Worm (Caenorhabditis elegans) whole organism, late embryonic: ENCODE measurements around the gene D2023.6.

Experiments
- C08G9.2 ChIP-seq: sonication (generic microtip); optimal IDR thresholded peaks from 2 replicates; lab custom pipeline; 2016; ENCODE audit warnings: mild to moderate bottlenecking, missing genetic modification characterization, moderate library complexity, missing compliant biosample characterization
- C38D4.7 ChIP-seq: fragments of 200-800 bp; sonication (Bioruptor generic); optimal IDR thresholded peaks from 2 replicates; lab custom pipeline; 2018; ENCODE audit warnings: mild to moderate bottlenecking, missing genetic modification characterization, moderate library complexity, missing compliant biosample characterization
- K02D7.2 ChIP-seq: sonication (generic microtip); optimal IDR thresholded peaks from 2 replicates; lab custom pipeline; 2017; ENCODE audit warnings: mild to moderate bottlenecking, missing genetic modification characterization, missing compliant biosample characterization
- K09A11.1 ChIP-seq: sonication (generic microtip); optimal IDR thresholded peaks from 2 replicates; lab custom pipeline; 2017; ENCODE audit warnings: antibody characterized with exemption, mild to moderate bottlenecking, missing genetic modification characterization, missing compliant biosample characterization; ENCODE audit not compliant: insufficient read depth
- ama-1 ChIP-seq: fragments of 150-350 bp; optimal IDR thresholded peaks from 2 replicates; lab custom pipeline; 2014
- ceh-18 ChIP-seq: sonication (generic microtip); optimal IDR thresholded peaks from 2 replicates; lab custom pipeline; 2016; ENCODE audit warnings: missing genetic modification characterization, missing compliant biosample characterization
- ceh-2 ChIP-seq: sonication (generic microtip); optimal IDR thresholded peaks from 2 replicates; lab custom pipeline; 2016; ENCODE audit warnings: missing genotype, missing genetic modification characterization, missing compliant biosample characterization
- ceh-22 ChIP-seq: sonication (generic microtip); optimal IDR thresholded peaks from 2 replicates; lab custom pipeline; 2017; ENCODE audit warnings: missing biosample characterization, missing genetic modification characterization
- ceh-24 ChIP-seq: sonication (generic microtip); optimal IDR thresholded peaks from 2 replicates; lab custom pipeline; 2016; ENCODE audit warnings: mild to moderate bottlenecking, missing genetic modification characterization, missing compliant biosample characterization
- ceh-31 ChIP-seq: sonication (generic microtip); optimal IDR thresholded peaks from 2 replicates; lab custom pipeline; 2016; ENCODE audit warnings: missing genetic modification characterization, missing compliant biosample characterization
- ceh-34 ChIP-seq: sonication (generic microtip); optimal IDR thresholded peaks from 2 replicates; lab custom pipeline; 2016; ENCODE audit warnings: mild to moderate bottlenecking, missing genetic modification characterization, missing compliant biosample characterization
- ceh-45 ChIP-seq: fragments of 200-800 bp; sonication (Bioruptor generic); IDR thresholded peaks from 2 replicates; pipeline ENCODE4 v1.3.6; 2022; ENCODE audit warnings: missing genetic modification reagents, missing genetic modification characterization, missing compliant biosample characterization
- ceh-48 ChIP-seq: sonication (generic microtip); optimal IDR thresholded peaks from 2 replicates; lab custom pipeline; 2016; ENCODE audit warnings: missing genetic modification characterization, inconsistent platforms, missing compliant biosample characterization
- ceh-9 ChIP-seq: sonication (generic microtip); optimal IDR thresholded peaks from 2 replicates; lab custom pipeline; 2016; ENCODE audit warnings: mild to moderate bottlenecking, missing genetic modification characterization, inconsistent platforms, missing compliant biosample characterization
- dmd-4 ChIP-seq: sonication (generic microtip); optimal IDR thresholded peaks from 2 replicates; lab custom pipeline; 2016; ENCODE audit warnings: borderline replicate concordance, missing genetic modification characterization, missing compliant biosample characterization
- elt-2 ChIP-seq: sonication (generic microtip); optimal IDR thresholded peaks from 2 replicates; lab custom pipeline; 2016; ENCODE audit warnings: missing genetic modification reagents, missing genetic modification characterization, missing compliant biosample characterization
- eyg-1 ChIP-seq: sonication (generic microtip); optimal IDR thresholded peaks from 2 replicates; lab custom pipeline; 2016; ENCODE audit warnings: missing genotype, missing genetic modification characterization, missing compliant biosample characterization
- fax-1 ChIP-seq: sonication (generic microtip); optimal IDR thresholded peaks from 2 replicates; lab custom pipeline; 2016; ENCODE audit warnings: missing genotype, missing genetic modification characterization, missing compliant biosample characterization
- fkh-10 ChIP-seq: fragments of 150-350 bp; optimal IDR thresholded peaks from 2 replicates; lab custom pipeline; 2014; ENCODE audit warnings: missing biosample characterization, missing genetic modification reagents, missing genetic modification characterization
- fkh-6 ChIP-seq: sonication (generic microtip); optimal IDR thresholded peaks from 2 replicates; lab custom pipeline; 2016; ENCODE audit warnings: missing genetic modification characterization, missing compliant biosample characterization
- gmeb-2 ChIP-seq: sonication (generic microtip); optimal IDR thresholded peaks from 2 replicates; lab custom pipeline; 2016; ENCODE audit warnings: missing genetic modification characterization, inconsistent platforms, missing compliant biosample characterization
- hlh-13 ChIP-seq: fragments of 200-800 bp; sonication (Bioruptor generic); optimal IDR thresholded peaks from 2 replicates; lab custom pipeline; 2018; ENCODE audit warnings: mild to moderate bottlenecking, missing genetic modification characterization, missing compliant biosample characterization
- hlh-30 ChIP-seq: sonication (generic microtip); optimal IDR thresholded peaks from 2 replicates; lab custom pipeline; 2017; ENCODE audit warnings: antibody characterized with exemption, missing genetic modification characterization, missing compliant biosample characterization; ENCODE audit not compliant: insufficient read depth
- lin-11 ChIP-seq: fragments of 200-800 bp; sonication (Bioruptor generic); optimal IDR thresholded peaks from 2 replicates; lab custom pipeline; 2018; ENCODE audit warnings: mild to moderate bottlenecking, missing genetic modification characterization, missing compliant biosample characterization
- mec-3 ChIP-seq: sonication (generic microtip); optimal IDR thresholded peaks from 2 replicates; lab custom pipeline; 2016; ENCODE audit warnings: borderline replicate concordance, missing genetic modification characterization, missing compliant biosample characterization
- nfya-1 ChIP-seq: sonication (generic microtip); optimal IDR thresholded peaks from 2 replicates; lab custom pipeline; 2017; ENCODE audit warnings: missing genetic modification characterization, mild to moderate bottlenecking, missing compliant biosample characterization, antibody characterized with exemption, moderate library complexity
- nhr-11 ChIP-seq: fragments of 150-350 bp; optimal IDR thresholded peaks from 2 replicates; lab custom pipeline; 2014; ENCODE audit warnings: missing biosample characterization, missing genetic modification characterization
- nhr-232 ChIP-seq: sonication (generic microtip); optimal IDR thresholded peaks from 2 replicates; lab custom pipeline; 2016; ENCODE audit warnings: missing genetic modification characterization, missing compliant biosample characterization
- pag-3 ChIP-seq: sonication (generic microtip); optimal IDR thresholded peaks from 2 replicates; lab custom pipeline; 2016; ENCODE audit warnings: missing compliant biosample characterization, missing genetic modification characterization, borderline replicate concordance
- pat-9 ChIP-seq: fragments of 200-800 bp; sonication (Bioruptor generic); optimal IDR thresholded peaks from 2 replicates; lab custom pipeline; 2018; ENCODE audit warnings: mild to moderate bottlenecking, missing genetic modification characterization, moderate library complexity, missing compliant biosample characterization
- pax-1 ChIP-seq: fragments of 150-350 bp; optimal IDR thresholded peaks from 2 replicates; lab custom pipeline; 2014; ENCODE audit warnings: missing biosample characterization, missing genetic modification characterization
- pros-1 ChIP-seq: fragments of 150-350 bp; optimal IDR thresholded peaks from 2 replicates; lab custom pipeline; 2014; ENCODE audit warnings: missing biosample characterization, missing genetic modification reagents, missing genetic modification characterization
- ref-2 ChIP-seq: sonication (generic microtip); optimal IDR thresholded peaks from 2 replicates; lab custom pipeline; 2016; ENCODE audit warnings: missing genetic modification characterization, missing compliant biosample characterization
- sox-2 ChIP-seq: fragments of 200-800 bp; sonication (Bioruptor generic); IDR thresholded peaks from 2 replicates; pipeline ENCODE4 v1.3.6; 2022; ENCODE audit warnings: missing genetic modification reagents, missing genetic modification characterization, missing compliant biosample characterization
- sox-4 ChIP-seq: sonication (generic microtip); optimal IDR thresholded peaks from 2 replicates; lab custom pipeline; 2017; ENCODE audit warnings: mild to moderate bottlenecking, missing genetic modification characterization, inconsistent platforms, missing compliant biosample characterization
- ttx-3 ChIP-seq: sonication (generic microtip); optimal IDR thresholded peaks from 2 replicates; lab custom pipeline; 2016; ENCODE audit warnings: missing genetic modification reagents, missing genetic modification characterization, missing compliant biosample characterization
- unc-42 ChIP-seq: sonication (generic microtip); optimal IDR thresholded peaks from 2 replicates; lab custom pipeline; 2016; ENCODE audit warnings: missing genotype, missing genetic modification characterization, missing compliant biosample characterization
- unc-55 ChIP-seq: sonication (generic microtip); optimal IDR thresholded peaks from 2 replicates; lab custom pipeline; 2017; ENCODE audit warnings: missing biosample characterization, missing genetic modification reagents, missing genetic modification characterization
- unc-86 ChIP-seq: sonication (generic microtip); optimal IDR thresholded peaks from 2 replicates; lab custom pipeline; 2016; ENCODE audit warnings: missing genetic modification characterization, missing compliant biosample characterization
- ztf-16 ChIP-seq: sonication (generic microtip); optimal IDR thresholded peaks from 2 replicates; lab custom pipeline; 2017; ENCODE audit warnings: missing genetic modification characterization, missing compliant biosample characterization

Gene D2023.6

ce11 chrV:11825662-11826061, 1.5 kb upstream of the D2023.6 start, which contains the start of gene D2023.4:
D2023.4 (minus strand) TSS chrV:11825762.
- TF ChIP-seq hlh-30 = no peak
- TF ChIP-seq K09A11.1 (tag; lab: Kevin White, UChicago) = no peak
- TF ChIP-seq ama-1 = no peak
- no peak for TF ChIP-seq ceh-48
- TF ChIP-seq gmeb-2 = no peak
- no peak for TF ChIP-seq ceh-31
- TF ChIP-seq C08G9.2 (tag; lab: Kevin White, UChicago) = no peak
- TF ChIP-seq nhr-232 (tag; lab: Kevin White, UChicago) = no peak
- no peak for TF ChIP-seq ceh-2 (tag; lab: Kevin White, UChicago)

ce11 chrV:11829282-11829681, 2.1 kb downstream of the D2023.6 start, which contains the start of gene col-158:
col-158 (plus strand) TSS chrV:11829582.
- TF ChIP-seq gmeb-2 = no peak
- TF ChIP-seq fax-1 (tag; lab: Kevin White, UChicago) = no peak
- TF ChIP-seq unc-55 (GFP tag; lab: Kevin White, UChicago) = no peak
- no peak for TF ChIP-seq nfya-1

- no peak for TF ChIP-seq nfya-1
- no peak for TF ChIP-seq C38D4.7
- no peak for TF ChIP-seq pax-1 (tag; lab: Kevin White, UChicago)
- no peak for TF ChIP-seq ztf-16
- no peak for TF ChIP-seq K09A11.1 (tag; lab: Kevin White, UChicago)
- TF ChIP-seq nhr-11 (tag; lab: Kevin White, UChicago) = no peak
- TF ChIP-seq lin-11 = no peak
- TF ChIP-seq ceh-9 (tag; lab: Kevin White, UChicago) = no peak
- no peak for TF ChIP-seq unc-42 (tag; lab: Kevin White, UChicago)
- no peak for TF ChIP-seq mec-3 (tag; lab: Kevin White, UChicago)
- no peak for TF ChIP-seq hlh-30
- no peak for TF ChIP-seq pag-3
- no peak for TF ChIP-seq ceh-45
- no peak for TF ChIP-seq K02D7.2 (tag; lab: Kevin White, UChicago)
- TF ChIP-seq fkh-6 = no peak
- TF ChIP-seq ceh-48 = no peak
- no peak for TF ChIP-seq ceh-34 (tag; lab: Kevin White, UChicago)
- TF ChIP-seq pat-9 (tag; lab: Kevin White, UChicago) = no peak
- TF ChIP-seq unc-55 (GFP tag; lab: Kevin White, UChicago) = no peak
These were observed 6.2 kb downstream of the D2023.6 start, which contains the start of gene pho-8 for ce11 chrV:11833319-11833718. pho-8 (plus strand) TSS chrV:11833619.

DNA sequence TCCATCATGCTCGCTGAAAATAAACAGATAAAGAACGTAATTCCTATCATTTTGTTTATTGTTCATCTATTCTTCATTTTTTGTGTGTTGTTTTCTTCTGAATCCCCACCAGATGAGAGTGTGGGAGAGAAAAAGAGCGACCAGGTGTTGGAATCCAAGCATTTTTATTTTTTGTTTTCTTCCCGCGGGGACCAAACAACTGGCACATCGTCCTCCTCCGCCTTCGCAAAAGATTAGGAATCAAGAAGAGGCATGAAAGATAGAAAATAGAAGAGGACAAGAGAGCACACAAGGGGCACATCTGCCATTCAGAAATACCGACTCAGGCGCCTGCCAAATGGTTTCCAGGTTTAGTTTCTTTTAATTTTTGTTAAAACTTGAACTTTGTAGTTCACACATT, 8.9 kb downstream of the D2023.6 start, which contains the start of gene R13H4.2:
R13H4.2 (plus strand) TSS at position 319 of the 400 bp plus-strand sequence.
- TF ChIP-seq K02D7.2 (tag; lab: Kevin White, UChicago) = no peak
- no peak for TF ChIP-seq sox-2
- TF ChIP-seq ceh-9 (tag; lab: Kevin White, UChicago) = no peak
- no peak for TF ChIP-seq unc-55 (GFP tag; lab: Kevin White, UChicago)
- TF ChIP-seq ceh-18 (tag; lab: Kevin White, UChicago) = peak; percentile 55
- no peak for TF ChIP-seq fkh-10

ce11 chrV:11839220-11839619, 12.1 kb downstream of the D2023.6 start, which contains the start of gene idpb-5:
idpb-5 (plus strand) TSS chrV:11839520.
- TF ChIP-seq unc-42 (tag; lab: Kevin White, UChicago) (no peak), ceh-2 (tag; lab: Kevin White, UChicago) (no peak), dmd-4 (tag; lab: Kevin White, UChicago) (no peak), ceh-22 (tag; lab: Kevin White, UChicago) (no peak), eyg-1 (no peak), pros-1 (tag; lab: Kevin White, UChicago) (no peak), ceh-48 (no peak), ttx-3 (tag; lab: Kevin White, UChicago) (no peak), nfya-1 (no peak), nhr-232 (tag; lab: Kevin White, UChicago) (no peak), elt-2 (tag; lab: Kevin White, UChicago) (no peak), ref-2 (tag; lab: Kevin White, UChicago) (no peak), sox-4 (tag; lab: Kevin White, UChicago) (no peak), K02D7.2 (tag; lab: Kevin White, UChicago) (no peak), ceh-24 (tag; lab: Kevin White, UChicago) (no peak), hlh-13 (GFP tag; lab: Kevin White, UChicago) (no peak), nhr-11 (tag; lab: Kevin White, UChicago) (no peak), sox-2 (no peak), unc-86 (tag; lab: Kevin White, UChicago) (no peak)
- TF ChIP-seq, all 69 proteins: peak for 0
